Worm (Caenorhabditis elegans): Measurements from ENCODE around the gene F47B7.2.

- TF ChIP-seq egl-44 (GFP tag; IDR thresholded peaks at IDR 0.05) (no peak), cebp-2 (GFP tag; IDR thresholded peaks at IDR 0.05) (no peak), T26A5.8 (tag; optimal IDR thresholded peaks at IDR 0.05) (no peak), hsf-1 (GFP tag; IDR thresholded peaks at IDR 0.05) (no peak), ceh-58 (GFP tag; IDR thresholded peaks at IDR 0.05) (no peak), dpl-1 (GFP tag; optimal IDR thresholded peaks at IDR 0.05) (no peak), chd-7 (tag; optimal IDR thresholded peaks at IDR 0.05) (no peak), nhr-90 (tag; optimal IDR thresholded peaks at IDR 0.05) (no peak)
Observed at ce11 chrX:3766552-3766951, 6.0 kb upstream of the F47B7.2 start, which contains the start of gene F47B7.4.
